Fruit fly (Drosophila melanogaster): ENCODE results near the gene CG1116.

CG1116 gene

DNA sequence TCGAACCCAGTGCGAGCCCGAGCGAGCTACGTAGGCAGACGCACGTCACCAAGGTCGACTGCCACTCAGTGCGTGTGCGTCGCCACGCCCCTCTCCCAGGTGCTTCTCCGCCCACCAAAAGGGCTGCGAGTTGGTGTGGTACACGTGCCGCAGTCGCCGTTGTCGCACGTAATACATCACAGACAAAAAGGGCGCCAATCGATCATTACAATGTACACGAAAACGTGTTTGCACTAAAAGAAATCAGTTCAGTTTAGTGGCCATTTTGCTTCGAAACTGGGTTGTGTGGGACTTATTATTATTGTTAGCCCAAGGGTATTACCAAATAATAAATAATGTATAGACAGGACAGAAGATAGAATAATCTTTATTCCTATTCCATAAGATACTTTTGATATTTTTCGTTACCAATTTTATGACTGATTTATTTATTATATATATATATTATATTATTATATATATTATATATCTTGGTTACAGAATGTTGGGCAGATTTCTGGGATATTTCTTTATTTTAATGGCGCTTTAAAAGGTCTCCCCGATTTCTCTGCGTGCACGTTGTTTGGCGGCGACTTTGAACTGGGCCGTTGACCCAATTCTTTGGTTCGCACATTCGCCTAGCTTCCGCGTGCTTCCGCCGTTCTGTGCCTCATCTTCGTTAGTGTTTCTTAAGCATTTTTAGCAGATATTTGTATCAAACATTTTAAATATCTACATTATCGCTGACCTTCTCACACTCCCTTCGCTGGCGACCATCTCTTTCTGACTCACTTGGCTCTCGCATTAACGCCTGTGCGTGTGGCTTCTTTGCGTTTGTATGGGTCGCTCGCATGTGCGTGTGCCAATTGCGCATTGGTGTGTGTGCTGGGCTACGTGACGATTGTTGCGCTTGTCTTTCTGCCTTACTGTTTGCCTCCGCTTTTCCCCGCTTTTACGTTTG lies 44.1 kb downstream of the CG1116 start (continued):
- peak; percentile 73 for TF ChIP-seq Hand (GFP tag; optimal IDR thresholded peaks at IDR 0.05)
- peak; percentile 87 for TF ChIP-seq Nf-YC (tag; optimal IDR thresholded peaks at IDR 0.05)
- peak; percentile 92 for TF ChIP-seq Hey (tag; optimal IDR thresholded peaks at IDR 0.05)
- TF ChIP-seq grau (tag; optimal IDR thresholded peaks at IDR 0.05) = peak; percentile 91
- TF ChIP-seq HmgZ (tag; optimal IDR thresholded peaks at IDR 0.05) = no peak
- TF ChIP-seq CG7271 (tag; optimal IDR thresholded peaks at IDR 0.05) = peak; percentile 46
- TF ChIP-seq Drgx (GFP tag; IDR thresholded peaks at IDR 0.05) = peak; percentile 23; the same call in 1 of the 2 replicates
- peak; percentile 42; the same call in 1 of the 2 replicates for TF ChIP-seq Poxn (GFP tag; IDR thresholded peaks at IDR 0.05)
- peak; percentile 13 for TF ChIP-seq CG10431 (GFP tag; optimal IDR thresholded peaks at IDR 0.05)
- peak; percentile 66 for TF ChIP-seq tgo (GFP tag; IDR thresholded peaks at IDR 0.05)
- TF ChIP-seq HLH54F (GFP tag; optimal IDR thresholded peaks at IDR 0.05) = no peak
- TF ChIP-seq CG30403 (GFP tag; optimal IDR thresholded peaks at IDR 0.05) = peak; percentile 74
- no peak for TF ChIP-seq Myb (GFP tag; optimal IDR thresholded peaks at IDR 0.05)
- peak; percentile 83 for TF ChIP-seq ftz-f1 (GFP tag; optimal IDR thresholded peaks at IDR 0.05)
- TF ChIP-seq emc (GFP tag; optimal IDR thresholded peaks at IDR 0.05) = no peak
- peak; percentile 4 for TF ChIP-seq Hsf (GFP tag; optimal IDR thresholded peaks at IDR 0.05)
- TF ChIP-seq Dip2 (GFP tag; IDR thresholded peaks at IDR 0.05) = no peak
- TF ChIP-seq Eip74EF (GFP tag; optimal IDR thresholded peaks at IDR 0.05) = peak in 1 of 2 experiments; percentile 96
- TF ChIP-seq NK7.1 (GFP tag; optimal IDR thresholded peaks at IDR 0.05) = no peak
- TF ChIP-seq seq (GFP tag; IDR thresholded peaks at IDR 0.05) = peak; percentile 79
- TF ChIP-seq dm (GFP tag; optimal IDR thresholded peaks at IDR 0.05) = no peak
- TF ChIP-seq wek (GFP tag; optimal IDR thresholded peaks at IDR 0.05) = no peak
- TF ChIP-seq CG12769 (tag; optimal IDR thresholded peaks at IDR 0.05) = peak; percentile 81
- TF ChIP-seq C15 (GFP tag; IDR thresholded peaks at IDR 0.05) = no peak
- peak; percentile 72 for TF ChIP-seq CG33557 (GFP tag; optimal IDR thresholded peaks at IDR 0.05)
- no peak; the same call in 2 of the 3 replicates for TF ChIP-seq gce (GFP tag; IDR thresholded peaks at IDR 0.05)
- no peak for TF ChIP-seq tll (GFP tag; optimal IDR thresholded peaks at IDR 0.05)
- peak; percentile 41 for TF ChIP-seq nom (GFP tag; optimal IDR thresholded peaks at IDR 0.05)
- TF ChIP-seq H2.0 (GFP tag; IDR thresholded peaks at IDR 0.05) = peak; percentile 47; the same call in 1 of the 2 replicates
- no peak for TF ChIP-seq CkIIα-i1 (GFP tag; IDR thresholded peaks at IDR 0.05)
- peak; percentile 10 for TF ChIP-seq mam (GFP tag; optimal IDR thresholded peaks at IDR 0.05)
- TF ChIP-seq CG18619 (GFP tag; optimal IDR thresholded peaks at IDR 0.05) = peak; percentile 92
- no peak for TF ChIP-seq BEAF-32 (GFP tag; optimal IDR thresholded peaks at IDR 0.05)
- TF ChIP-seq psq (GFP tag; optimal IDR thresholded peaks at IDR 0.05) = peak; percentile 79
- TF ChIP-seq MTF-1 (GFP tag; optimal IDR thresholded peaks at IDR 0.05; ENCODE audit: borderline replicate concordance) = peak; percentile 59
- peak; percentile 76 for TF ChIP-seq trem (tag; optimal IDR thresholded peaks at IDR 0.05)
- 0 out of 2 replicates have a peak, but pooled peaks have one; percentile 24 for TF ChIP-seq CG4360 (GFP tag; IDR thresholded peaks at IDR 0.05)
- peak; percentile 67 for TF ChIP-seq esg (GFP tag; conservative IDR thresholded peaks at IDR 0.05)
- TF ChIP-seq zen (tag; optimal IDR thresholded peaks at IDR 0.05) = peak; percentile 73
- TF ChIP-seq E2f2 (GFP tag; IDR thresholded peaks at IDR 0.05) = peak; percentile 58; the same call in 1 of the 2 replicates
- TF ChIP-seq Sin3A (optimal IDR thresholded peaks at IDR 0.05) = no peak
- TF ChIP-seq Taf1 (GFP tag; IDR thresholded peaks at IDR 0.05) = no peak
- TF ChIP-seq Dfd (GFP tag; optimal IDR thresholded peaks at IDR 0.05) = no peak
- TF ChIP-seq pzg (GFP tag; optimal IDR thresholded peaks at IDR 0.05) = peak; percentile 0
- TF ChIP-seq tna (GFP tag; IDR thresholded peaks at IDR 0.05; ENCODE audit: partially characterized antibody) = peak; percentile 24; the same call in 1 of the 2 replicates
- TF ChIP-seq Nf-YA (GFP tag; IDR thresholded peaks at IDR 0.05) = peak; percentile 15; the same call in 1 of the 2 replicates
- no peak; the same call in 1 of the 2 replicates for TF ChIP-seq CG14667 (GFP tag; IDR thresholded peaks at IDR 0.05)
- TF ChIP-seq CG17829 (tag; optimal IDR thresholded peaks at IDR 0.05) = peak; percentile 93
